Worm (Caenorhabditis elegans): ENCODE measurements around the gene T19D2.13.

- no peak for TF ChIP-seq ets-4 (tag; optimal IDR thresholded peaks at IDR 0.05)
- TF ChIP-seq tbx-2 (tag; optimal IDR thresholded peaks at IDR 0.05), result no peak
- no peak for TF ChIP-seq hlh-8 (tag; optimal IDR thresholded peaks at IDR 0.05)
- no peak for TF ChIP-seq ceh-18 (tag; optimal IDR thresholded peaks at IDR 0.05)
- TF ChIP-seq dmd-4 (tag; optimal IDR thresholded peaks at IDR 0.05; ENCODE audit: borderline replicate concordance), result no peak
- no peak for TF ChIP-seq K02D7.2 (tag; optimal IDR thresholded peaks at IDR 0.05)
- no peak for TF ChIP-seq ama-1 (optimal IDR thresholded peaks at IDR 0.05)
- no peak for TF ChIP-seq pqm-1 (tag; optimal IDR thresholded peaks at IDR 0.05)
- TF ChIP-seq npax-4 (tag; optimal IDR thresholded peaks at IDR 0.05), result no peak
- no peak for TF ChIP-seq odd-2 (tag; optimal IDR thresholded peaks at IDR 0.05)
- no peak for TF ChIP-seq dve-1 (tag; optimal IDR thresholded peaks at IDR 0.05)
- TF ChIP-seq pax-1 (tag; optimal IDR thresholded peaks at IDR 0.05), result no peak
Observed at ce11 chrX:3895577-3895976, 46.6 kb downstream of the T19D2.13 start, which contains the start of gene F47F2.3.
